Worm (Caenorhabditis elegans) whole organism, L4/young adult: ENCODE results near the gene ugt-52.

ENCODE experiments used
- W03F9.2 ChIP-seq: fragments of 150-350 bp; optimal IDR thresholded peaks from 2 replicates; lab custom pipeline; 2014; ENCODE audit warnings: missing biosample characterization, missing genetic modification characterization
- dao-5 ChIP-seq: sonication (generic microtip); optimal IDR thresholded peaks from 2 replicates; lab custom pipeline; 2016; ENCODE audit warnings: missing genotype, missing genetic modification characterization, moderate library complexity, missing compliant biosample characterization

DNA sequence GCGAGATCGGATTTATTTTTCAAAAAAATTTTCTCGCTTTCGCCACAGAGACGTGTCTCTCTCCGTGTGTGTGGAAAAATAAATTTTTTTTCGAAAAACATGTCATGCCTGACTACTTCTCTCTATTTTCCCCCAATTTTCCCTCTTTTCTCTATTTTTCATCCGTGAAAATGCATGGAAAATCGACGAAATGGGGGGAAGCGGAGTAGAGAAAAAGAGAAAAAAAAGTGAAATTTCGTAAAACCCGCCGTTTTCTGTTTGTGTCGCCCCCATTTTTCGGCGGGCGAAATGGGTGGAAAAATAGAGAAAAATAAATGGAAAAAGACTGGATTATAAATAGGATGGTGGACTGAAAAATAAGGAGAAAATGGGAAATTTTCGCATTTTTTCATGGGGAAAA lies 54.9 kb downstream of the ugt-52 start:
- TF ChIP-seq W03F9.2 (tag; lab: Kevin White, UChicago) (no peak), dao-5 (tag; lab: Kevin White, UChicago) (no peak)
